Fruit fly (Drosophila melanogaster): ENCODE measurements around the gene CG12320.

CG12320 gene

DNA sequence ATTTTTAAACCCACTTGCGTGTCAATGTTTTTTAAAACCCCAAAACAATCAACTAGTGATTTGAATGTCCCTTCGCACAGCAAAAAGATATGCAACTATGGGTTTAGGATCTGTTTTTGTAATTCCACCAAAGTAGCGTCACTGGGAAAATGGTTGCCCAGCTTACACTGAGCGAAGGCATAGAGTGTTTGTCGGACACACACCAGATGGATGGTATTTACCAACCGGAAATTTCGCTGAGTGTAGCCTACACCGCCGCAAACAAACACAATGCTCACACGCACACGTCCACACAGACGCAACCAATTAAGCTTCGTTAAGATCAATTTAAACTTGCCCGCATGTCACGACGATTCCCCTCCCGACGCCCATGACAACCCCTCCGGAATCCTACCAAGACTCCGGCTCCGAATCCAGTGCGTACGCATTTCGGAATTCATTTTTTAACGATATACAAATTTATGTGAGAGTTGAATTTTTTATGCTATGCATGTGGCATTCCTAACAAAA is 23.8 kb downstream of the CG12320 start (continued):
- TF ChIP-seq Atf6 (GFP tag; IDR thresholded peaks at IDR 0.05) (peak; percentile 45; the same call in 1 of the 2 replicates), ro (GFP tag; IDR thresholded peaks at IDR 0.05) (no peak), CG5953 (GFP tag; IDR thresholded peaks at IDR 0.05) (no peak), CG13123 (GFP tag; optimal IDR thresholded peaks at IDR 0.05) (no peak), CG10979 (tag; optimal IDR thresholded peaks at IDR 0.05) (no peak), NFAT (GFP tag; IDR thresholded peaks at IDR 0.05) (peak; percentile 47; the same call in 1 of the 2 replicates), CG18619 (GFP tag; optimal IDR thresholded peaks at IDR 0.05) (no peak), CG2712 (tag; optimal IDR thresholded peaks at IDR 0.05) (no peak), Mrtf (GFP tag; IDR thresholded peaks at IDR 0.05) (0 out of 3 replicates have a peak, but pooled peaks have one; percentile 13), CG17361 (GFP tag; IDR thresholded peaks at IDR 0.05) (no peak), CG3726 (GFP tag; IDR thresholded peaks at IDR 0.05) (no peak), Fer2 (tag; optimal IDR thresholded peaks at IDR 0.05) (no peak), lola (GFP tag; optimal IDR thresholded peaks at IDR 0.05) (no peak), CG9932 (GFP tag; IDR thresholded peaks at IDR 0.05) (peak; percentile 27; the same call in 1 of the 2 replicates), crc (GFP tag; optimal IDR thresholded peaks at IDR 0.05) (no peak), seq (GFP tag; IDR thresholded peaks at IDR 0.05) (no peak), Sry-δ (GFP tag; optimal IDR thresholded peaks at IDR 0.05) (no peak), Rfx (GFP tag; IDR thresholded peaks at IDR 0.05) (peak; percentile 31; the same call in 1 of the 2 replicates), CrebB (tag; optimal IDR thresholded peaks at IDR 0.05) (no peak), Dp (GFP tag; optimal IDR thresholded peaks at IDR 0.05) (no peak), CG1529 (GFP tag; optimal IDR thresholded peaks at IDR 0.05) (no peak), onecut (GFP tag; IDR thresholded peaks at IDR 0.05) (no peak), Nf-YA (GFP tag; IDR thresholded peaks at IDR 0.05) (0 out of 2 replicates have a peak, but pooled peaks have one; percentile 23), sc (optimal IDR thresholded peaks at IDR 0.05) (no peak), sc (GFP tag; optimal IDR thresholded peaks at IDR 0.05) (no peak), repo (GFP tag; optimal IDR thresholded peaks at IDR 0.05) (peak; percentile 91), zf30C (GFP tag; optimal IDR thresholded peaks at IDR 0.05) (peak; percentile 48), CG31441 (GFP tag; IDR thresholded peaks at IDR 0.05) (no peak), nerfin-2 (GFP tag; IDR thresholded peaks at IDR 0.05; ENCODE audit: partially characterized antibody) (no peak), mld (GFP tag; IDR thresholded peaks at IDR 0.05; ENCODE audit: partially characterized antibody) (no peak), NK7.1 (GFP tag; optimal IDR thresholded peaks at IDR 0.05) (no peak), ranshi (GFP tag; IDR thresholded peaks at IDR 0.05) (0 out of 2 replicates have a peak, but pooled peaks have one; percentile 21), CG11504 (tag; optimal IDR thresholded peaks at IDR 0.05) (no peak), CG4282 (GFP tag; optimal IDR thresholded peaks at IDR 0.05) (no peak), ftz-f1 (GFP tag; optimal IDR thresholded peaks at IDR 0.05) (no peak), ac (GFP tag; optimal IDR thresholded peaks at IDR 0.05) (no peak), ttk (GFP tag; IDR thresholded peaks at IDR 0.05) (0 out of 2 replicates have a peak, but pooled peaks have one; percentile 28), MTF-1 (GFP tag; optimal IDR thresholded peaks at IDR 0.05; ENCODE audit: borderline replicate concordance) (no peak), vvl (GFP tag; IDR thresholded peaks at IDR 0.05) (peak; percentile 31; the same call in 1 of the 2 replicates), Doc3 (GFP tag; IDR thresholded peaks at IDR 0.05; ENCODE audit: partially characterized antibody) (no peak), grn (GFP tag; optimal IDR thresholded peaks at IDR 0.05) (no peak), Drgx (GFP tag; IDR thresholded peaks at IDR 0.05) (0 out of 2 replicates have a peak, but pooled peaks have one; percentile 17), caup (GFP tag; optimal IDR thresholded peaks at IDR 0.05; ENCODE audit: severe bottlenecking) (no peak), otp (GFP tag; IDR thresholded peaks at IDR 0.05) (0 out of 3 replicates have a peak, but pooled peaks have one; percentile 51), cg (GFP tag; optimal IDR thresholded peaks at IDR 0.05) (no peak), Jarid2 (GFP tag; optimal IDR thresholded peaks at IDR 0.05) (no peak), CG1603 (tag; optimal IDR thresholded peaks at IDR 0.05) (no peak), CG8924 (tag; optimal IDR thresholded peaks at IDR 0.05) (no peak), danr (GFP tag; IDR thresholded peaks at IDR 0.05) (no peak), peb (GFP tag; IDR thresholded peaks at IDR 0.05) (no peak), stwl (tag; optimal IDR thresholded peaks at IDR 0.05) (no peak)

All from whole organism, embryonic.